Worm (Caenorhabditis elegans) whole organism, L1 larva: ENCODE results near the gene srt-28.

Experiments used
- F16B12.6 ChIP-seq: fragments of 150-350 bp; optimal IDR thresholded peaks from 2 replicates; lab custom pipeline; 2014; ENCODE audit warnings: missing biosample characterization, missing genetic modification characterization
- Y116A8C.19 ChIP-seq: sonication (generic microtip); optimal IDR thresholded peaks from 2 replicates; lab custom pipeline; 2016; ENCODE audit warnings: missing compliant biosample characterization, missing genetic modification characterization, borderline replicate concordance
- aly-2 ChIP-seq: fragments of 150-350 bp; optimal IDR thresholded peaks from 2 replicates; lab custom pipeline; 2014; ENCODE audit warnings: missing biosample characterization, missing genetic modification characterization
- ama-1 ChIP-seq: fragments of 150-350 bp; optimal IDR thresholded peaks from 2 replicates; lab custom pipeline; 2014
- blmp-1 ChIP-seq: fragments of 150-350 bp; optimal IDR thresholded peaks from 2 replicates; lab custom pipeline; 2014; ENCODE audit warnings: missing biosample characterization, missing genetic modification characterization
- ceh-63 ChIP-seq: fragments of 200-800 bp; sonication (Bioruptor generic); optimal IDR thresholded peaks from 2 replicates; lab custom pipeline; 2018; ENCODE audit warnings: mild to moderate bottlenecking, missing genetic modification characterization, missing compliant biosample characterization
- ceh-82 ChIP-seq, 3 experiments: fragments of 150-350 bp in 1 of 3; sonication (generic microtip) in 2 of 3; optimal IDR thresholded peaks; 2 replicates each; lab custom pipeline; 2014 to 2017; ENCODE audit warnings: missing biosample characterization in 3 of 3, missing genetic modification characterization in 3 of 3
- ceh-88 ChIP-seq: fragments of 200-800 bp; sonication (Bioruptor generic); IDR thresholded peaks from 2 replicates; pipeline ENCODE4 v1.3.6; 2022; ENCODE audit warnings: missing genetic modification characterization, missing compliant biosample characterization
- ceh-90 ChIP-seq: sonication (generic microtip); optimal IDR thresholded peaks from 2 replicates; lab custom pipeline; 2016; ENCODE audit warnings: missing genetic modification characterization, missing compliant biosample characterization
- dpl-1 ChIP-seq, 3 experiments: fragments of 150-350 bp in 2 of 3; sonication (generic microtip) in 1 of 3; optimal IDR thresholded peaks; 2 replicates each; lab custom pipeline; 2014 to 2017; ENCODE audit warnings: missing biosample characterization in 3 of 3, missing genetic modification characterization in 3 of 3, missing genetic modification reagents in 3 of 3
- egl-13 ChIP-seq: sonication (generic microtip); optimal IDR thresholded peaks from 2 replicates; lab custom pipeline; 2016; ENCODE audit warnings: missing genotype, missing genetic modification reagents, missing genetic modification characterization, missing compliant biosample characterization
- ets-5 ChIP-seq: fragments of 200-800 bp; sonication (Bioruptor generic); IDR thresholded peaks from 2 replicates; pipeline ENCODE4 v1.3.6; 2022; ENCODE audit warnings: missing genetic modification characterization, missing compliant biosample characterization
- fkh-10 ChIP-seq: sonication (generic microtip); optimal IDR thresholded peaks from 2 replicates; lab custom pipeline; 2017; ENCODE audit warnings: missing biosample characterization, missing genetic modification reagents, missing genetic modification characterization
- fkh-4 ChIP-seq: sonication (generic microtip); optimal IDR thresholded peaks from 2 replicates; lab custom pipeline; 2016; ENCODE audit warnings: missing compliant biosample characterization, missing genetic modification characterization, borderline replicate concordance
- fkh-8 ChIP-seq: sonication (generic microtip); optimal IDR thresholded peaks from 2 replicates; lab custom pipeline; 2016; ENCODE audit warnings: mild to moderate bottlenecking, missing genetic modification characterization, missing compliant biosample characterization
- fos-1 ChIP-seq: fragments of 150-350 bp; optimal IDR thresholded peaks from 2 replicates; lab custom pipeline; 2014; ENCODE audit warnings: missing biosample characterization, missing genetic modification characterization
- grh-1 ChIP-seq: fragments of 200-800 bp; sonication (Bioruptor generic); IDR thresholded peaks from 2 replicates; pipeline ENCODE4 v1.3.6; 2022; ENCODE audit warnings: missing genetic modification reagents, missing genetic modification characterization, missing compliant biosample characterization
- hlh-17 ChIP-seq: fragments of 200-800 bp; sonication (Bioruptor generic); optimal IDR thresholded peaks from 2 replicates; lab custom pipeline; 2018; ENCODE audit warnings: missing genetic modification characterization, mild to moderate bottlenecking, missing compliant biosample characterization, moderate library complexity, borderline replicate concordance
- hlh-4 ChIP-seq: sonication (generic microtip); optimal IDR thresholded peaks from 2 replicates; lab custom pipeline; 2016; ENCODE audit warnings: mild to moderate bottlenecking, missing genetic modification characterization, missing compliant biosample characterization
- irx-1 ChIP-seq: sonication (generic microtip); optimal IDR thresholded peaks from 2 replicates; lab custom pipeline; 2016; ENCODE audit warnings: missing genetic modification characterization, missing compliant biosample characterization
- lin-13 ChIP-seq: fragments of 150-350 bp; optimal IDR thresholded peaks from 2 replicates; lab custom pipeline; 2014; ENCODE audit warnings: missing biosample characterization, missing genetic modification reagents, missing genetic modification characterization
- lin-15B ChIP-seq: fragments of 150-350 bp; sonication (generic microtip); optimal IDR thresholded peaks from 3 replicates; lab custom pipeline; 2014; ENCODE audit warnings: missing biosample characterization, missing genetic modification characterization
- lin-35 ChIP-seq, 2 experiments: fragments of 150-350 bp; optimal IDR thresholded peaks; 2 replicates each; lab custom pipeline; 2014; ENCODE audit warnings: missing biosample characterization in 2 of 2, missing genetic modification characterization in 2 of 2, missing genetic modification reagents in 2 of 2
- lin-39 ChIP-seq: fragments of 150-350 bp; optimal IDR thresholded peaks from 2 replicates; lab custom pipeline; 2014; ENCODE audit warnings: missing biosample characterization, missing genetic modification reagents, missing genetic modification characterization
- lsy-2 ChIP-seq, 2 experiments: fragments of 150-350 bp; optimal IDR thresholded peaks; 2 replicates each; lab custom pipeline; 2014; ENCODE audit warnings: missing biosample characterization in 2 of 2, missing genetic modification characterization in 2 of 2
- mab-9 ChIP-seq: fragments of 200-800 bp; sonication (Bioruptor generic); IDR thresholded peaks from 2 replicates; pipeline ENCODE4 v1.3.6; 2022; ENCODE audit warnings: missing genetic modification reagents, missing genetic modification characterization, missing compliant biosample characterization
- mdl-1 ChIP-seq, 2 experiments: fragments of 150-350 bp; optimal IDR thresholded peaks; 2 replicates each; lab custom pipeline; 2014 to 2017; ENCODE audit warnings: missing biosample characterization in 2 of 2, missing genetic modification characterization in 2 of 2, inconsistent platforms in 1 of 2
- mep-1 ChIP-seq: fragments of 150-350 bp; optimal IDR thresholded peaks from 2 replicates; lab custom pipeline; 2014; ENCODE audit warnings: missing biosample characterization, missing genetic modification characterization
- nhr-12 ChIP-seq: sonication (generic microtip); optimal IDR thresholded peaks from 2 replicates; lab custom pipeline; 2017; ENCODE audit warnings: missing biosample characterization, missing genetic modification characterization
- nhr-19 ChIP-seq: fragments of 200-800 bp; sonication (Bioruptor generic); conservative IDR thresholded peaks from 2 replicates; pipeline ENCODE4 v1.3.6; 2022; ENCODE audit warnings: missing genetic modification characterization, missing compliant biosample characterization
- nhr-20 ChIP-seq: sonication (generic microtip); optimal IDR thresholded peaks from 2 replicates; lab custom pipeline; 2016; ENCODE audit warnings: mild to moderate bottlenecking, missing genetic modification characterization, missing compliant biosample characterization
- nhr-237 ChIP-seq: fragments of 150-350 bp; optimal IDR thresholded peaks from 2 replicates; lab custom pipeline; 2014; ENCODE audit warnings: missing biosample characterization, missing genetic modification characterization
- nhr-71 ChIP-seq: sonication (generic microtip); optimal IDR thresholded peaks from 2 replicates; lab custom pipeline; 2016; ENCODE audit warnings: mild to moderate bottlenecking, missing genetic modification characterization, moderate library complexity, missing compliant biosample characterization
- nhr-84 ChIP-seq: sonication (generic microtip); optimal IDR thresholded peaks from 2 replicates; lab custom pipeline; 2017; ENCODE audit warnings: missing biosample characterization, missing genetic modification characterization
- nhr-85 ChIP-seq: sonication (generic microtip); peaks from one replicate; lab custom pipeline; 2016; ENCODE audit warnings: missing genetic modification characterization, inconsistent platforms, missing compliant biosample characterization
- nhr-90 ChIP-seq: sonication (generic microtip); optimal IDR thresholded peaks from 2 replicates; lab custom pipeline; 2016; ENCODE audit warnings: mild to moderate bottlenecking, missing genetic modification characterization, missing compliant biosample characterization; ENCODE audit not compliant: poor library complexity
- pqm-1 ChIP-seq: sonication (generic microtip); optimal IDR thresholded peaks from 3 replicates; lab custom pipeline; 2017; ENCODE audit warnings: missing biosample characterization, missing genetic modification characterization
- skn-1 ChIP-seq: fragments of 150-350 bp; optimal IDR thresholded peaks from 2 replicates; lab custom pipeline; 2014; ENCODE audit warnings: missing biosample characterization, missing genetic modification characterization
- snpc-4 ChIP-seq: fragments of 150-350 bp; optimal IDR thresholded peaks from 2 replicates; lab custom pipeline; 2014; ENCODE audit warnings: missing biosample characterization, missing genetic modification characterization
- snu-23 ChIP-seq: sonication (generic microtip); optimal IDR thresholded peaks from 2 replicates; lab custom pipeline; 2016; ENCODE audit warnings: missing genetic modification characterization, missing compliant biosample characterization
- sox-4 ChIP-seq: sonication (generic microtip); optimal IDR thresholded peaks from 2 replicates; lab custom pipeline; 2016; ENCODE audit warnings: missing genetic modification characterization, missing compliant biosample characterization
- sptf-1 ChIP-seq: fragments of 150-350 bp; optimal IDR thresholded peaks from 2 replicates; lab custom pipeline; 2014; ENCODE audit warnings: missing biosample characterization, missing genetic modification characterization
- sup-37 ChIP-seq: fragments of 200-800 bp; sonication (Bioruptor generic); optimal IDR thresholded peaks from 2 replicates; lab custom pipeline; 2018; ENCODE audit warnings: mild to moderate bottlenecking, missing genetic modification characterization, missing compliant biosample characterization
- swsn-7 ChIP-seq: sonication (generic microtip); optimal IDR thresholded peaks from 2 replicates; lab custom pipeline; 2016; ENCODE audit warnings: missing genetic modification characterization, missing compliant biosample characterization
- tbx-2 ChIP-seq: sonication (generic microtip); optimal IDR thresholded peaks from 2 replicates; lab custom pipeline; 2016; ENCODE audit warnings: missing genetic modification characterization, missing compliant biosample characterization
- tlp-1 ChIP-seq: fragments of 150-350 bp; optimal IDR thresholded peaks from 2 replicates; lab custom pipeline; 2014; ENCODE audit warnings: missing biosample characterization, missing genetic modification characterization
- unc-62 ChIP-seq: fragments of 150-350 bp; optimal IDR thresholded peaks from 2 replicates; lab custom pipeline; 2014; ENCODE audit warnings: missing biosample characterization, missing genetic modification reagents, missing genetic modification characterization
- unc-86 ChIP-seq: sonication (generic microtip); optimal IDR thresholded peaks from 2 replicates; lab custom pipeline; 2016; ENCODE audit warnings: missing genetic modification characterization, missing compliant biosample characterization
- vab-15 ChIP-seq: sonication (generic microtip); optimal IDR thresholded peaks from 2 replicates; lab custom pipeline; 2017; ENCODE audit warnings: missing genotype, mild to moderate bottlenecking, missing genetic modification characterization, missing compliant biosample characterization
- xbp-1 ChIP-seq: sonication (generic microtip); optimal IDR thresholded peaks from 2 replicates; lab custom pipeline; 2016; ENCODE audit warnings: missing genetic modification characterization, missing compliant biosample characterization
- zip-4 ChIP-seq: fragments of 200-800 bp; sonication (Bioruptor generic); optimal IDR thresholded peaks from 2 replicates; lab custom pipeline; 2018; ENCODE audit warnings: mild to moderate bottlenecking, missing genetic modification characterization, moderate library complexity, missing compliant biosample characterization
- ztf-4 ChIP-seq: fragments of 150-350 bp; optimal IDR thresholded peaks from 2 replicates; lab custom pipeline; 2014; ENCODE audit warnings: missing biosample characterization, missing genetic modification characterization

srt-28 gene

ce11 chrV:2695935-2696334 is 17.5 kb downstream of the srt-28 start, which contains the start of gene Y45G12B.3:
Y45G12B.3 (minus strand) TSS chrV:2696254.
- no peak for TF ChIP-seq hlh-4 (tag; lab: Kevin White, UChicago)
- TF ChIP-seq pqm-1 (tag; lab: Kevin White, UChicago), result no peak
- TF ChIP-seq ceh-82 (tag; optimal IDR thresholded peaks at IDR 0.05; lab: Kevin White, UChicago), result no peak
- TF ChIP-seq unc-62 (GFP tag; lab: Kevin White, UChicago), result no peak
- no peak for TF ChIP-seq tbx-2 (tag; lab: Kevin White, UChicago)
- TF ChIP-seq nhr-90 (tag; lab: Kevin White, UChicago), result no peak
- no peak for TF ChIP-seq ceh-88 (GFP tag; lab: Robert Waterston, UW)
- no peak for TF ChIP-seq lin-15B (tag; lab: Kevin White, UChicago)
- TF ChIP-seq fkh-4 (tag; lab: Kevin White, UChicago), result no peak
- no peak for TF ChIP-seq nhr-71 (tag; lab: Kevin White, UChicago)
- no peak for TF ChIP-seq grh-1 (GFP tag; lab: Robert Waterston, UW)
- TF ChIP-seq fos-1 (tag; lab: Kevin White, UChicago), result no peak
- TF ChIP-seq sup-37 (GFP tag; lab: Kevin White, UChicago), result no peak
- no peak for TF ChIP-seq dpl-1 (GFP tag; optimal IDR thresholded peaks at IDR 0.05; lab: Kevin White, UChicago)
- TF ChIP-seq, all 84 proteins: peak for 0

DNA sequence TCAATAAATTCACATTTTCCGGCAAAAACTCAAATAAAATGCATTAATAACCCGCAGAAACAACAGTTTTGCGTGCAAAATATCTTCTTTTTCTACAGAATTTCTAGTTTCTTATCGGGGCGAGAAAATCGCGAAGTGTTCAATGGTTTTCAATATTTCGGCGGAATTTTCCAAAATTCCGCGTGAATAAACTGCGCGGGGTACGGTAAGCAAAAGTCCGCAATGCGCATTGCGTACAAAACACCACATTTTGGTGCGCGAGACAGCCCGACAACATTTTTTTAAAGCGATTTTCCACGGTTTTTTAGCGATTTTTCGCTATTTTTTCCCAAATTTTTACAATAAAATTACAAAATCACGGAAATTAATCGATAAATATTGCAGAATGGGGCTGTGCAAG is 19.0 kb downstream of the srt-28 start, which contains the start of gene Y45G12B.2:
Y45G12B.2 (plus strand) TSS at position 383 of the 400 bp plus-strand sequence.
- TF ChIP-seq nhr-12 (tag; lab: Kevin White, UChicago) (no peak), snu-23 (GFP tag; lab: Kevin White, UChicago) (peak; percentile 84), fkh-10 (GFP tag; lab: Kevin White, UChicago) (no peak), lin-39 (tag; lab: Kevin White, UChicago) (no peak), F16B12.6 (tag; lab: Kevin White, UChicago) (peak; percentile 93), mep-1 (tag; lab: Kevin White, UChicago) (peak; percentile 84), snpc-4 (tag; lab: Kevin White, UChicago) (peak; percentile 21), lin-13 (GFP tag; lab: Kevin White, UChicago) (peak; percentile 63), xbp-1 (peak; percentile 80), ceh-90 (tag; lab: Kevin White, UChicago) (no peak), hlh-17 (GFP tag; lab: Kevin White, UChicago) (no peak), vab-15 (tag; lab: Kevin White, UChicago) (no peak), tlp-1 (tag; lab: Kevin White, UChicago) (no peak), unc-86 (tag; lab: Kevin White, UChicago) (peak; percentile 30), lsy-2 (tag; optimal IDR thresholded peaks at IDR 0.05; lab: Kevin White, UChicago) (peak; percentile 99), nhr-84 (tag; lab: Kevin White, UChicago) (no peak), aly-2 (tag; lab: Kevin White, UChicago) (peak; percentile 41), ets-5 (no peak), skn-1 (tag; lab: Kevin White, UChicago) (peak; percentile 45), ceh-88 (GFP tag; lab: Robert Waterston, UW) (no peak), ama-1 (lab: Kevin White, UChicago) (no peak), fkh-8 (tag; lab: Kevin White, UChicago) (peak; percentile 47), mab-9 (GFP tag; lab: Robert Waterston, UW) (no peak), pqm-1 (tag; lab: Kevin White, UChicago) (no peak), fos-1 (tag; lab: Kevin White, UChicago) (peak; percentile 40), zip-4 (GFP tag; lab: Kevin White, UChicago) (no peak), nhr-85 (peak; percentile 70), nhr-19 (GFP tag; lab: Robert Waterston, UW) (peak; percentile 58), lin-35 (GFP tag; optimal IDR thresholded peaks at IDR 0.05; lab: Kevin White, UChicago) (peak; percentile 74 to 86), sox-4 (tag; lab: Kevin White, UChicago) (no peak), irx-1 (no peak), Y116A8C.19 (tag; lab: Kevin White, UChicago) (no peak), ztf-4 (tag; lab: Kevin White, UChicago) (no peak), nhr-237 (tag; lab: Kevin White, UChicago) (no peak), egl-13 (tag; lab: Kevin White, UChicago) (no peak), swsn-7 (peak; percentile 61), blmp-1 (tag; lab: Kevin White, UChicago) (peak; percentile 54), mdl-1 (tag; optimal IDR thresholded peaks at IDR 0.05; lab: Kevin White, UChicago) (peak in 1 of 2 experiments; percentile 71), nhr-20 (tag; lab: Kevin White, UChicago) (peak; percentile 72), ceh-63 (GFP tag; lab: Kevin White, UChicago) (no peak), sptf-1 (tag; lab: Kevin White, UChicago) (no peak)
